Worm (Caenorhabditis elegans) whole organism, late embryonic: ENCODE results near the gene str-229.

Experiments used
- ama-1 ChIP-seq: fragments of 150-350 bp; optimal IDR thresholded peaks from 2 replicates; lab custom pipeline; 2014
- ceh-2 ChIP-seq: sonication (generic microtip); optimal IDR thresholded peaks from 2 replicates; lab custom pipeline; 2016; ENCODE audit warnings: missing genotype, missing genetic modification characterization, missing compliant biosample characterization
- ceh-48 ChIP-seq: sonication (generic microtip); optimal IDR thresholded peaks from 2 replicates; lab custom pipeline; 2016; ENCODE audit warnings: missing genetic modification characterization, inconsistent platforms, missing compliant biosample characterization
- ceh-9 ChIP-seq: sonication (generic microtip); optimal IDR thresholded peaks from 2 replicates; lab custom pipeline; 2016; ENCODE audit warnings: mild to moderate bottlenecking, missing genetic modification characterization, inconsistent platforms, missing compliant biosample characterization
- elt-2 ChIP-seq: sonication (generic microtip); optimal IDR thresholded peaks from 2 replicates; lab custom pipeline; 2016; ENCODE audit warnings: missing genetic modification reagents, missing genetic modification characterization, missing compliant biosample characterization
- fkh-10 ChIP-seq: fragments of 150-350 bp; optimal IDR thresholded peaks from 2 replicates; lab custom pipeline; 2014; ENCODE audit warnings: missing biosample characterization, missing genetic modification reagents, missing genetic modification characterization
- lim-6 ChIP-seq: sonication (generic microtip); optimal IDR thresholded peaks from 2 replicates; lab custom pipeline; 2016; ENCODE audit warnings: missing genetic modification characterization, missing compliant biosample characterization
- lin-11 ChIP-seq: fragments of 200-800 bp; sonication (Bioruptor generic); optimal IDR thresholded peaks from 2 replicates; lab custom pipeline; 2018; ENCODE audit warnings: mild to moderate bottlenecking, missing genetic modification characterization, missing compliant biosample characterization
- nhr-11 ChIP-seq: fragments of 150-350 bp; optimal IDR thresholded peaks from 2 replicates; lab custom pipeline; 2014; ENCODE audit warnings: missing biosample characterization, missing genetic modification characterization
- pax-1 ChIP-seq: fragments of 150-350 bp; optimal IDR thresholded peaks from 2 replicates; lab custom pipeline; 2014; ENCODE audit warnings: missing biosample characterization, missing genetic modification characterization
- rnt-1 ChIP-seq: sonication (generic microtip); optimal IDR thresholded peaks from 2 replicates; lab custom pipeline; 2016; ENCODE audit warnings: missing genetic modification characterization, missing compliant biosample characterization
- syd-9 ChIP-seq: sonication (generic microtip); optimal IDR thresholded peaks from 2 replicates; lab custom pipeline; 2016; ENCODE audit warnings: mild to moderate bottlenecking, missing genetic modification characterization, moderate library complexity, missing compliant biosample characterization
- tbx-7 ChIP-seq: sonication (generic microtip); optimal IDR thresholded peaks from 2 replicates; lab custom pipeline; 2016; ENCODE audit warnings: missing genotype, missing genetic modification characterization, missing compliant biosample characterization
- unc-42 ChIP-seq: sonication (generic microtip); optimal IDR thresholded peaks from 2 replicates; lab custom pipeline; 2016; ENCODE audit warnings: missing genotype, missing genetic modification characterization, missing compliant biosample characterization

ce11 chrV:3878223-3878622 lies 24.1 kb downstream of the str-229 start, which contains the start of gene nhr-159:
- TF ChIP-seq ama-1 (lab: Kevin White, UChicago): no peak
- TF ChIP-seq tbx-7 (tag; lab: Kevin White, UChicago): no peak
- TF ChIP-seq nhr-11 (tag; lab: Kevin White, UChicago): no peak
- TF ChIP-seq elt-2 (tag; lab: Kevin White, UChicago): no peak
- no peak for TF ChIP-seq pax-1 (tag; lab: Kevin White, UChicago)
- no peak for TF ChIP-seq syd-9
- TF ChIP-seq unc-42 (tag; lab: Kevin White, UChicago): no peak
- TF ChIP-seq fkh-10: no peak
- TF ChIP-seq ceh-9: no peak
- no peak for TF ChIP-seq ceh-2 (tag; lab: Kevin White, UChicago)
- no peak for TF ChIP-seq lim-6 (tag; lab: Kevin White, UChicago)
- TF ChIP-seq rnt-1: no peak
- no peak for TF ChIP-seq lin-11 (tag; lab: Kevin White, UChicago)
- no peak for TF ChIP-seq ceh-48 (tag; lab: Kevin White, UChicago)
